Worm (Caenorhabditis elegans) whole organism, L4/young adult: ENCODE results near the gene rod-1.

ENCODE experiments used
- W03F9.2 ChIP-seq: fragments of 150-350 bp; optimal IDR thresholded peaks from 2 replicates; lab custom pipeline; 2014; ENCODE audit warnings: missing biosample characterization, missing genetic modification characterization
- him-1 ChIP-seq: sonication (generic microtip); optimal IDR thresholded peaks from 2 replicates; lab custom pipeline; 2016; ENCODE audit warnings: missing genotype, missing genetic modification reagents, missing genetic modification characterization, missing compliant biosample characterization

DNA sequence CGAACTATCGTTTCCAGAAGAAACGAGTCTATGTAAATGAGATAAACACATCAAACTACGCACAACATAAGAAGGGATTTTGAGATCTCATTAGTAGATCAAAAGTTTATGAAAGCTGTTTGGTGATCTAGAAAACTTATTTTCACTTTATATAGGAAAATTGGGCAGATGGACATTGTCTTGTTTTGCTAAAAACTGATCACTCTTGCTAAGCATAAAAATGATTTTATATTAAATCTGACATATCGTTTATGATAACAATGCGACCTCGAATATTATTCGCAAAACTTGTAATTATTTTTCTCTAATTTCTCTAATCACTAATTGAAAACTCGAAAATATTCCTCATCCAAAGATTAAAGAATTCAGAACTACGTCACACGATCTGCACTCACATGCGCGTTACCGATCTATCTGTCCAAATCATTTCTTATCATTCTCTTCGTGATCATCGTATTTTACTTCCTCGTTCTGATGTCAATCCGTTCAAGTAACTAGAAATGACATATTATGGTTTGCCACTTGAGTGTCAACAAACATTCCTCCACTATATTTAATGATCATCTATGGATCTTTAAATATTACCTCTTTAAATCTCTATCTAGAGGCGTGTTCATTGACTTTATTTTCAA is 8.4 kb upstream of the rod-1 start, which contains the start of gene F55G1.7:
- TF ChIP-seq him-1 (tag; lab: Kevin White, UChicago), result no peak
- no peak for TF ChIP-seq W03F9.2 (tag; lab: Kevin White, UChicago)
